Worm (Caenorhabditis elegans): Measurements from ENCODE around the gene R04B5.5.

R04B5.5 gene

DNA sequence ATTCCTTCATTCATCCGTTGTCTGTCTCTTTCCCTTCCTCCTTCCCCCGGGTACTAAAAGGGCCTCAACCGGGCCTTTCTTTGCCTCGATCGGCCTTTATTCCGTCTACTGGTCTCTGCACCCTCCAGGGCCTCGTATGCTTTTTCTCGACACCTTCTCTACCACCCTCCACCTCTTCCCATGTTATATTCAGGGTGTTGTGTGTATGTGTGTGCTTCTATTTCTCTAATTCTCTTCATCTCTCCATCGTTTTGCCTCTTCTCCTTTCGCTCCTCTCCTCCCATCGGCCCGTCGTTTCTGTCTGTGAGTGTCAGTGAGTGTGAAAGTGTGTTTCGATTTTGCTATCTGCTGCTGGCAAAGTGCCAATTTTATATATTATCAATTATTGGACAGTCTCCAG is 47.4 kb upstream of the R04B5.5 start (continued):
- peak; percentile 25 for TF ChIP-seq ceh-6 (GFP tag; optimal IDR thresholded peaks at IDR 0.05)
- TF ChIP-seq ceh-14 (tag; optimal IDR thresholded peaks at IDR 0.05): no peak
- TF ChIP-seq T23F11.4 (GFP tag; optimal IDR thresholded peaks at IDR 0.05): no peak
- no peak for TF ChIP-seq hlh-8 (tag; optimal IDR thresholded peaks at IDR 0.05)

DNA sequence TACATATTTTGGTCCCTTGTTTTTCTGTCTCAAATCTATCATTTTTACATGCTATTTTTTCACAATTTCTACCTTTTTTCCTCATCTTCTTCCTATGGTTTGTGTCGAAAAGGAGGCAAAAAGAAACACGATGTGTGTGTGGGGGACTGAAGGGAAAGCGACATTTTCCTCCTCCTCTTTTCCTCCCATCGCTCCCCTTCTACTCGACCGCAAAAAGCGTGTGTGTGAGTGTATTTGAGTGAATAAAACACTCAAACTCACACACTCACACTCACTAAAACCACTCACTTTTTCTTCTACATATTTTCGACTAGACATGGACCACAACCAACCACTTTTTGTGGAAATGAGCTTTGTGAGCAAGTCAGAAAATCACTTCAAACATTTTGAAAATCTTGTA is 45.8 kb upstream of the R04B5.5 start:
- peak; percentile 9 for TF ChIP-seq ceh-6 (GFP tag; optimal IDR thresholded peaks at IDR 0.05)
- TF ChIP-seq Y22D7AL.16 (tag; optimal IDR thresholded peaks at IDR 0.05): no peak
- TF ChIP-seq ceh-45 (GFP tag; IDR thresholded peaks at IDR 0.05): no peak

DNA sequence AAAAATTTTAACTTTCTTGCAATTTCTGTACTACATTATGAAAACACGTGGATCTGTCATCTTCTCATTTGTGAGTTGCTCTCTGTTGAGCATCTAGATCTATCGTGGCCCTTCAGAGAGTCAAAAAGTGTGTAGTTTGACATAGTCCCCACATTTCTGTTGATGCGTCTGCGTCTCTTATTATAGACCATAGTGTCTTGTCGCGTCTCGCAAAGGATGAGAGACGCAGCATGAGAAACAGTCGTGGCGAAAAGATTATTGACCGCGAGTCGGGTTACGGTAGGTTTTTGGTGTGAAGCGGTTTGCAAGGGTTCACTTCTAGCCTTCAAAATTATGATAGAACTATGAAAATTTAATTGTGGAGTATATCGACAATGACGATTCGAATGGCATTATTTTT is 45.0 kb upstream of the R04B5.5 start:
- TF ChIP-seq unc-55 (GFP tag; optimal IDR thresholded peaks at IDR 0.05) (peak; percentile 90), pros-1 (tag; optimal IDR thresholded peaks at IDR 0.05) (peak; percentile 10), rnt-1 (tag; optimal IDR thresholded peaks at IDR 0.05) (peak; percentile 20), nfya-1 (tag; optimal IDR thresholded peaks at IDR 0.05) (peak; percentile 84), pax-1 (tag; optimal IDR thresholded peaks at IDR 0.05) (peak; percentile 32), K02D7.2 (tag; optimal IDR thresholded peaks at IDR 0.05) (no peak), ceh-14 (tag; optimal IDR thresholded peaks at IDR 0.05) (no peak), ahr-1 (tag; optimal IDR thresholded peaks at IDR 0.05) (no peak), dve-1 (tag; optimal IDR thresholded peaks at IDR 0.05) (peak; percentile 51), ceh-2 (tag; optimal IDR thresholded peaks at IDR 0.05) (no peak), ceh-6 (GFP tag; optimal IDR thresholded peaks at IDR 0.05) (no peak), unc-42 (tag; optimal IDR thresholded peaks at IDR 0.05) (peak; percentile 25), syd-9 (tag; optimal IDR thresholded peaks at IDR 0.05) (no peak), ceh-34 (tag; optimal IDR thresholded peaks at IDR 0.05) (peak; percentile 57), ceh-45 (GFP tag; IDR thresholded peaks at IDR 0.05) (no peak), K09A11.1 (tag; optimal IDR thresholded peaks at IDR 0.05; ENCODE audit: insufficient read depth) (peak; percentile 4), ceh-18 (tag; optimal IDR thresholded peaks at IDR 0.05) (peak; percentile 16), ceh-30 (tag; optimal IDR thresholded peaks at IDR 0.05) (no peak), Y22D7AL.16 (tag; optimal IDR thresholded peaks at IDR 0.05) (no peak), hlh-30 (tag; optimal IDR thresholded peaks at IDR 0.05; ENCODE audit: insufficient read depth) (peak; percentile 50), ceh-24 (tag; optimal IDR thresholded peaks at IDR 0.05) (no peak), elt-2 (tag; optimal IDR thresholded peaks at IDR 0.05) (no peak), ceh-31 (tag; optimal IDR thresholded peaks at IDR 0.05) (peak; percentile 72), lim-6 (tag; optimal IDR thresholded peaks at IDR 0.05) (no peak), pqm-1 (tag; optimal IDR thresholded peaks at IDR 0.05) (no peak), tbx-2 (tag; optimal IDR thresholded peaks at IDR 0.05) (peak; percentile 48), ceh-48 (tag; optimal IDR thresholded peaks at IDR 0.05) (peak; percentile 63)

DNA sequence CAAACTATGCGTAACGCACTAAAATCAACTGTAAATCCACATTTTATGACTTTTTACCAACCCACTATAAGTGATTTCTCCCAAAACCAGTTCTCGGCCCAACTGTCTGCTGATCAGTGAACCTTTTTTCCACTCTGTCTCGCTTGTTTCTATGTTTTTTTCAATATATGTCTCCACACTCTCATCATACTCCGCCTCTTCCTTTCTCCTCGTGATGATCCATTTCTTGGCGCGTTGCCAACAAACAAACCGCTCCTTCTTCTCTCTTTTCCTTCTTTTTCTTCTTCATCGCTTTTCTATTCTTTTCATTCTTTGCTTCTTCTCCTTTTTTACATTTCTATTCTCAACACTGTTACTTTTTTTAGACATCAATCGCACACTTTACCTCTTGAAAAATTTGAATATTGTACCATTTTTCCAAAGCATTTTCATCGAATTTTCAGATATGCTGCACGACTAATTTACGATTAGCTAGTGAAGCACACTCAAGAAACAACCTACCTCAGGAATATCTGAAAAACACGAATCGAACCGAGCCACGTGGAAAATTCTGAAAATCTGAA is 44.0 kb upstream of the R04B5.5 start, which contains the start of gene T06E8.8:
Gene T06E8.8, plus strand, starts transcription at position 513 of the 563 bp plus-strand sequence.
- TF ChIP-seq ceh-2 (tag; optimal IDR thresholded peaks at IDR 0.05): no peak
- TF ChIP-seq ceh-18 (tag; optimal IDR thresholded peaks at IDR 0.05): peak; percentile 62
- no peak for TF ChIP-seq ceh-24 (tag; optimal IDR thresholded peaks at IDR 0.05)
- no peak for TF ChIP-seq sdc-2 (tag; optimal IDR thresholded peaks at IDR 0.05)

ce11 chrV:10044735-10045134 is 42.5 kb upstream of the R04B5.5 start:
- TF ChIP-seq ceh-48 (tag; optimal IDR thresholded peaks at IDR 0.05): no peak
- no peak for TF ChIP-seq ceh-9 (tag; optimal IDR thresholded peaks at IDR 0.05)
- no peak for TF ChIP-seq C38D4.7 (GFP tag; optimal IDR thresholded peaks at IDR 0.05)
- peak; percentile 58 for TF ChIP-seq ceh-19 (GFP tag; optimal IDR thresholded peaks at IDR 0.05)
- TF ChIP-seq nhr-11 (tag; optimal IDR thresholded peaks at IDR 0.05): no peak
- no peak for TF ChIP-seq pros-1 (tag; optimal IDR thresholded peaks at IDR 0.05)
- peak; percentile 68 for TF ChIP-seq ceh-34 (tag; optimal IDR thresholded peaks at IDR 0.05)
- no peak for TF ChIP-seq che-1 (tag; optimal IDR thresholded peaks at IDR 0.05)
- no peak for TF ChIP-seq tbx-7 (tag; optimal IDR thresholded peaks at IDR 0.05)
- TF ChIP-seq lim-6 (tag; optimal IDR thresholded peaks at IDR 0.05): no peak
- TF ChIP-seq ceh-45 (GFP tag; IDR thresholded peaks at IDR 0.05): no peak
- no peak for TF ChIP-seq C08G9.2 (tag; optimal IDR thresholded peaks at IDR 0.05)
- TF ChIP-seq unc-42 (tag; optimal IDR thresholded peaks at IDR 0.05): no peak
